Worm (Caenorhabditis elegans): ENCODE results near the gene npp-27.
A peak's percentile ranks its signal among the peaks of the same experiment; 100 is the strongest.

npp-27 gene

ce11 chrIV:7926102-7926840 is 16.2 kb upstream of the npp-27 start, which contains the start of gene rps-2:
TSS of gene rps-2 (minus strand) at chrIV:7926391.
- TF ChIP-seq nfya-1 (tag; optimal IDR thresholded peaks at IDR 0.05): peak; percentile 11
- TF ChIP-seq ztf-16 (tag; optimal IDR thresholded peaks at IDR 0.05): no peak

- TF ChIP-seq ama-1 (optimal IDR thresholded peaks at IDR 0.05) (peak; percentile 9), elt-4 (tag; optimal IDR thresholded peaks at IDR 0.05) (peak; percentile 51), hlh-8 (tag; optimal IDR thresholded peaks at IDR 0.05) (no peak)
Observed at ce11 chrIV:7924975-7925828, 15.2 kb upstream of the npp-27 start.

ce11 chrIV:7923982-7924480 is 14.0 kb upstream of the npp-27 start, which contains the start of the genes xpo-3 and C49H3.3:
TSS of gene xpo-3 (minus strand) at chrIV:7924032.
TSS of gene C49H3.3 (plus strand) at chrIV:7924350.
- TF ChIP-seq hlh-30 (tag; optimal IDR thresholded peaks at IDR 0.05; ENCODE audit: insufficient read depth): peak; percentile 3
- peak; percentile 14 for TF ChIP-seq ceh-31 (tag; optimal IDR thresholded peaks at IDR 0.05)
- peak; percentile 51 for TF ChIP-seq unc-42 (tag; optimal IDR thresholded peaks at IDR 0.05)
- TF ChIP-seq hlh-8 (tag; optimal IDR thresholded peaks at IDR 0.05): no peak

ce11 chrIV:7920126-7920525 is 10.1 kb upstream of the npp-27 start, which contains the start of gene C49H3.16:
TSS of gene C49H3.16 (plus strand) at chrIV:7920426.
- TF ChIP-seq K02D7.2 (tag; optimal IDR thresholded peaks at IDR 0.05): no peak

- no peak for TF ChIP-seq sdc-2 (tag; optimal IDR thresholded peaks at IDR 0.05)
- TF ChIP-seq pax-1 (tag; optimal IDR thresholded peaks at IDR 0.05): no peak
- TF ChIP-seq K09A11.1 (tag; optimal IDR thresholded peaks at IDR 0.05; ENCODE audit: insufficient read depth): no peak
- no peak for TF ChIP-seq syd-9 (tag; optimal IDR thresholded peaks at IDR 0.05)
- TF ChIP-seq C08G9.2 (tag; optimal IDR thresholded peaks at IDR 0.05): no peak
- no peak for TF ChIP-seq ceh-30 (tag; optimal IDR thresholded peaks at IDR 0.05)
- TF ChIP-seq fkh-10 (GFP tag; optimal IDR thresholded peaks at IDR 0.05): no peak
- TF ChIP-seq pag-3 (tag; optimal IDR thresholded peaks at IDR 0.05; ENCODE audit: borderline replicate concordance): no peak
- no peak for TF ChIP-seq T23F11.4 (GFP tag; optimal IDR thresholded peaks at IDR 0.05)
- TF ChIP-seq pros-1 (tag; optimal IDR thresholded peaks at IDR 0.05): no peak
- no peak for TF ChIP-seq hlh-13 (GFP tag; optimal IDR thresholded peaks at IDR 0.05)
- TF ChIP-seq pat-9 (tag; optimal IDR thresholded peaks at IDR 0.05): no peak
Observed at ce11 chrIV:7917881-7918280, 7.8 kb upstream of the npp-27 start.

ce11 chrIV:7916907-7917306 is 6.9 kb upstream of the npp-27 start:
- TF ChIP-seq che-1 (tag; optimal IDR thresholded peaks at IDR 0.05): no peak
- TF ChIP-seq fkh-6 (tag; optimal IDR thresholded peaks at IDR 0.05): no peak

- no peak for TF ChIP-seq nhr-11 (tag; optimal IDR thresholded peaks at IDR 0.05)
- no peak for TF ChIP-seq ceh-9 (tag; optimal IDR thresholded peaks at IDR 0.05)
- no peak for TF ChIP-seq hlh-15 (tag; optimal IDR thresholded peaks at IDR 0.05)
- no peak for TF ChIP-seq pag-3 (tag; optimal IDR thresholded peaks at IDR 0.05; ENCODE audit: borderline replicate concordance)
- no peak for TF ChIP-seq gmeb-2 (tag; optimal IDR thresholded peaks at IDR 0.05)
Observed at ce11 chrIV:7914991-7915390, 4.9 kb upstream of the npp-27 start, which contains the start of gene C49H3.4. TSS of gene C49H3.4 (plus strand) at chrIV:7915291.

All from whole organism, late embryonic.